Worm (Caenorhabditis elegans): ENCODE measurements around the gene mbk-1.
A peak's percentile ranks its signal among the peaks of the same experiment; 100 is the strongest.

The mbk-1 gene

DNA sequence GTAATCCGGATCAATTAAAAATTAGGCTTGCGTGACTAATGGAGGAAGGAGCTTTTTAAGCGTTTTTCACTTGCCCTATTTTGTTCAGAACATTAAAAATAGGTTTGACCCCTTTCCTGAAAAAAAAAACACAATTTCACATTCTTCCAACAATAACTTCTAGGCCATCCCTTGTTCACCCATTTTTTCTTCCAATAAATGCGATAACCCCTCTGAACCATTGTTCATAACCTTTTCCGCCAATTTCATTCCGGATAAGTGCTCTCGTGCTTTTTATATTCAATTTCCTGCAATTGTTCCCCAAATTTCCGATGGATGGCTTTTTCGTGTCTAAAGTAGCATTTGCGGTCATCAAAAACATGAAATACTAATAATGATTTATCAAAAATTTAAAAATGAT, 8.9 kb downstream of the mbk-1 start (continued):
- no peak for TF ChIP-seq mdt-29 (GFP tag; IDR thresholded peaks at IDR 0.05)
- no peak for TF ChIP-seq spr-3 (GFP tag; optimal IDR thresholded peaks at IDR 0.05)
- peak; percentile 35 for TF ChIP-seq sdz-12 (GFP tag; optimal IDR thresholded peaks at IDR 0.05)
- TF ChIP-seq hlh-30 (tag; optimal IDR thresholded peaks at IDR 0.05; ENCODE audit: insufficient read depth) = peak; percentile 29
- peak; percentile 39; the same call in 1 of the 2 replicates for TF ChIP-seq egl-43 (GFP tag; IDR thresholded peaks at IDR 0.05)
- peak in 1 of 2 experiments; percentile 39 for TF ChIP-seq unc-62 (GFP tag; optimal IDR thresholded peaks at IDR 0.05 in 1 of 2)
- no peak for TF ChIP-seq unc-62 (tag; optimal IDR thresholded peaks at IDR 0.05)
- peak; percentile 50 for TF ChIP-seq aha-1 (tag)

DNA sequence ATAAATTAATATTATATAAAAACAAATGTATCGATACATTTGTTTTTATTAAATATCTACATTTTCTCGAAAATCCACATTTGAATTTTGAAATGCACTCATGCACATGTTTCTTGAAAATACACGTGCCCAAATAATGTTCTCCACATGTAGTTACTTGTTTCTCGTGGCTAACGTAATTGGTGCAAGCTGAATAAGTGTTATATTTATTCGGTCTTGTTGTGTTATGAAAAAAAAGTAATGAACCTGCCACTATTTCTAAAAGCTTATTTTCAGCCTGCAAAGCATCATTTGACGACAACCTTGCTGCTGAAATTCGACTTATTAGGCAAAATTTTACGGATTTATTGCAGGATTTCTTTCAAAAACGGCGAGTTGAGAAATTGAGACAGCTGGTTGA, 10.9 kb downstream of the mbk-1 start:
- TF ChIP-seq nhr-6 (tag; optimal IDR thresholded peaks at IDR 0.05) (peak; percentile 85), attf-4 (tag; optimal IDR thresholded peaks at IDR 0.05) (no peak), nhr-41 (GFP tag; IDR thresholded peaks at IDR 0.05) (no peak), set-16 (GFP tag; IDR thresholded peaks at IDR 0.05) (no peak), vab-7 (GFP tag; IDR thresholded peaks at IDR 0.05) (no peak), lir-3 (tag; optimal IDR thresholded peaks at IDR 0.05) (no peak), hif-1 (tag; optimal IDR thresholded peaks at IDR 0.05) (peak in 1 of 2 experiments; percentile 2), mes-2 (tag; optimal IDR thresholded peaks at IDR 0.05; ENCODE audit: poor library complexity, severe bottlenecking) (peak; percentile 83), F49E8.2 (tag; optimal IDR thresholded peaks at IDR 0.05; ENCODE audit: borderline replicate concordance) (no peak), madf-9 (GFP tag; conservative IDR thresholded peaks at IDR 0.05) (0 out of 2 replicates have a peak, but pooled peaks have one; percentile 25), nhr-11 (tag; optimal IDR thresholded peaks at IDR 0.05) (peak; percentile 59), jun-1 (tag; optimal IDR thresholded peaks at IDR 0.05) (peak; percentile 52), madf-5 (GFP tag; IDR thresholded peaks at IDR 0.05) (no peak), mxl-2 (GFP tag; conservative IDR thresholded peaks at IDR 0.05) (no peak), saeg-2 (GFP tag; IDR thresholded peaks at IDR 0.05) (no peak), F37D6.2 (tag; optimal IDR thresholded peaks at IDR 0.05) (peak; percentile 84), nhr-237 (tag; optimal IDR thresholded peaks at IDR 0.05) (no peak), arid-1 (GFP tag; conservative IDR thresholded peaks at IDR 0.05) (no peak), egl-43 (GFP tag; IDR thresholded peaks at IDR 0.05) (no peak), rbr-2 (tag; optimal IDR thresholded peaks at IDR 0.05) (peak; percentile 77), dmd-9 (GFP tag; IDR thresholded peaks at IDR 0.05) (no peak), zfp-3 (GFP tag; conservative IDR thresholded peaks at IDR 0.05) (0 out of 2 replicates have a peak, but pooled peaks have one; percentile 33), D1046.2 (GFP tag; IDR thresholded peaks at IDR 0.05) (no peak), mep-1 (tag; optimal IDR thresholded peaks at IDR 0.05) (peak; percentile 89), egl-27 (tag; optimal IDR thresholded peaks at IDR 0.05) (no peak), R02D3.7 (tag; optimal IDR thresholded peaks at IDR 0.05) (no peak), nhr-28 (tag; optimal IDR thresholded peaks at IDR 0.05) (peak; percentile 21), tag-97 (GFP tag; IDR thresholded peaks at IDR 0.05) (no peak), tra-1 (GFP tag; IDR thresholded peaks at IDR 0.05) (0 out of 2 replicates have a peak, but pooled peaks have one; percentile 12), dve-1 (tag; optimal IDR thresholded peaks at IDR 0.05; ENCODE audit: insufficient read depth) (peak; percentile 85), aha-1 (tag) (no peak), F44E2.7 (GFP tag; IDR thresholded peaks at IDR 0.05) (no peak), skn-1 (tag; optimal IDR thresholded peaks at IDR 0.05) (no peak), ceh-20 (GFP tag; IDR thresholded peaks at IDR 0.05) (peak; percentile 40; the same call in 1 of the 2 replicates), ctbp-1 (GFP tag; IDR thresholded peaks at IDR 0.05) (no peak), daf-12 (tag; optimal IDR thresholded peaks at IDR 0.05) (no peak), ceh-44 (GFP tag; IDR thresholded peaks at IDR 0.05) (no peak), zag-1 (tag; optimal IDR thresholded peaks at IDR 0.05) (no peak), lim-7 (GFP tag; IDR thresholded peaks at IDR 0.05) (no peak), spr-1 (tag; optimal IDR thresholded peaks at IDR 0.05) (peak; percentile 60), lsy-2 (tag; optimal IDR thresholded peaks at IDR 0.05) (peak; percentile 37 to 85), T20F7.1 (GFP tag; optimal IDR thresholded peaks at IDR 0.05) (peak; percentile 77), T26A8.4 (GFP tag; IDR thresholded peaks at IDR 0.05) (peak; percentile 68), hmg-1.1 (GFP tag; IDR thresholded peaks at IDR 0.05) (peak; percentile 86)
